Worm (Caenorhabditis elegans) whole organism, L2 larva: ENCODE results near the gene bris-1.

Experiments
- C34F6.9 ChIP-seq: fragments of 150-350 bp; optimal IDR thresholded peaks from 2 replicates; lab custom pipeline; 2014; ENCODE audit warnings: missing biosample characterization, missing genetic modification characterization
- ceh-16 ChIP-seq: fragments of 150-350 bp; optimal IDR thresholded peaks from 2 replicates; lab custom pipeline; 2014; ENCODE audit warnings: missing biosample characterization, missing genetic modification characterization
- nhr-11 ChIP-seq: fragments of 150-350 bp; optimal IDR thresholded peaks from 2 replicates; lab custom pipeline; 2014; ENCODE audit warnings: missing biosample characterization, missing genetic modification characterization
- nhr-23 ChIP-seq: fragments of 150-350 bp; optimal IDR thresholded peaks from 2 replicates; lab custom pipeline; 2014; ENCODE audit warnings: missing biosample characterization, missing genetic modification reagents, missing genetic modification characterization
- unc-39 ChIP-seq: fragments of 150-350 bp; optimal IDR thresholded peaks from 2 replicates; lab custom pipeline; 2014; ENCODE audit warnings: missing biosample characterization, missing genetic modification characterization
- ztf-11 ChIP-seq: sonication (generic microtip); optimal IDR thresholded peaks from 2 replicates; lab custom pipeline; 2017; ENCODE audit warnings: missing biosample characterization, missing genetic modification characterization

DNA sequence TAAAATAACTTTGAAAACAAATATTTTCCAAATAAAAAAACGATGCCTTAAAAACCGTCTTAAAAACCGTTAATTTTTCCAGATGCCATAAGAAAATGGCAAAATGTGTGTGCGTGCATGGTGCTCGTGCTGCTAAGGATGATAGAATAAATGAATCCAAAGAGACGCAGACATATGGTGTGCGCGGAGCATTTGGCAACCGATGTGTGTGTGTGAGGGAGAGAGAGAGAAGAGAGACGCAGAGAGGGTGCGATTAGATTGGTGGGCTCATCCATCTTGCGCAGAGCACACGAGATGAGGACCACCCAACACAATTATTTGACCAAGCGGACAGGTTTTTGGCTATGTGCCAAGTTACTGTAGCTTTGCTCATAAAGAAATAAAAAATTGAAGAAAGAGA is 5.6 kb upstream of the bris-1 start:
- TF ChIP-seq nhr-11 (no peak), nhr-23 (no peak), unc-39 (tag; lab: Kevin White, UChicago) (no peak), C34F6.9 (tag; lab: Kevin White, UChicago) (peak; percentile 50), ztf-11 (tag; lab: Kevin White, UChicago) (no peak), ceh-16 (tag; lab: Kevin White, UChicago) (no peak)
